Fruit fly (Drosophila melanogaster) whole organism, larva: ENCODE results near the gene Tpst.
A peak's percentile ranks its signal among the peaks of the same experiment; 100 is the strongest.

Source experiments
- noc ChIP-seq: fragments of 200-800 bp; sonication (Bioruptor generic); optimal IDR thresholded peaks from 3 replicates; lab custom pipeline; 2019; ENCODE audit warnings: missing biosample characterization, mild to moderate bottlenecking, missing genetic modification characterization, moderate library complexity

The Tpst gene

DNA sequence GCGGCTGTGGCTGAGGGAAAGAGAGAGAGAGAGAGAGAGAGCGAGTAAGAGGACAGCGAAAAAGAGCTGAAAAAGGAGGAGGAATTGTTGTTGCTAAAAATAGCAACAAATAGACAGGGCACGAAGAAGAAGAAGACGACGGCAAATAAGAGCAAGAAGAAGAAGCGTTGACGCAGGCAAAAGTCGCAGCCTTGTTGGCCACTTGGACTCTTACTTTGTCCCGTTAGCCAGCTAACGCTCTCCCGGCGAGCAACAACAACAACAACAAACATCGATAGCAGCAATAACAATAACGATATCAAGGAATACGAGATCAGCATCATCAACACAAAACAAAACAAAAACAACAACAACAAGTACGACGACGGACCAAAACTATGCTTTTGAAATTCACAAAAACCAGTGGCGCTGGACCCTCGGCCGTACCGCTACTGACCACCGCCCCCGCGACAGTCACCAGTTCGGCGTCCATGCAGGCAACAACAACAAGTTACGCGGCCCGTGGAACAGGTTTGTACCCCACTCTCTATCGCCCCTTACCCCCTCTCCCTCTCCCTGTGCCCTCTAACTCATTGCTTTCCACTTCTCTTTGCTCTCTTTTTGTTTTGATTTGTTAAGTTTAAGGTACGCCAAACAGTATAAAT, 61.6 kb downstream of the Tpst start:
- TF ChIP-seq noc (tag; lab: Kevin White, UChicago): no peak

DNA sequence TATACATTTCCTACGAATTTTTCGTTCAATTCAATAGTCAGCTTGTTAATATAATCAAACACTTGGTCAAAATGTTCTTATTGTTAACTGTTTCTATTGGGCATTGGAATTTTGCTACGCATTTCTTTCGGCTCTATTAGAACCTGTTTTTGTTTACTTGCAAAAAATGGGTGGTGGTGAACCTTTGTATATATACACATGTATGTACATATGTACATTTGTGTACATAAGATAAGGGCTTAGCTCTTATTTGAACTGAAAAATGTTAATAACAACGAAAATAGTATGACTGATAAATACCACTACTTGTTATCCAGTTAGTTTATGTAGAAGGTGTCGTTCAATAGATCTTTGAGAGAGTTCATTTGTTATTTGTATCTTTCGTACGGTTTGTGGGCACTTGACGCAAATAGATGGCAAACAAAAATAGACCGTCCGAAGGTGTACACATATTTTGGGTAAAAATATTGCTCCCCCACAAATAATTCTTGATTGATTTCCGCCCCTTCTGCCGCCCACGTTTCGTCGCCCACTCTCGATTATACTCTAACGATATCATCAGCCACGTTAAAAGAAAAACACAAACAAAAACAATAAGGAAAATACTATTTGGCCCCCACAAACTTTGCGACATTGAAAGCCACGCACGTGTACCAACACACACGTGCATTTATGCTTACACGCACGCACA, 62.4 kb downstream of the Tpst start:
- no peak for TF ChIP-seq noc (tag; lab: Kevin White, UChicago)

DNA sequence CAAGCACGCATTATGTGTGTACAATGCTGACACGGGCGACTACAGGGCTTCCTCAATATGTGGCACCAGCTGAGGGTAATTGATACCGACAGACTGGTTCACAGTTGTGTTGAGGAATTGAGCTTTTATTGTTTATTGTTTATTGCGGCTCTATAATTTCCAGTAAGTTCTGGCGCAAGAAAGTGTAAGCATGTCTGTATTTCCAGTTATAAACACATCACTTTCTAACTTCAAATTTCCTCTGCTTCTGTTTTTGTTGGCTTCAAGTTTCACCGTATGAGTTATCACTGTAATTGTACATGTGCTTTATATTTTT, 62.9 kb downstream of the Tpst start:
- peak; percentile 71 for TF ChIP-seq noc (tag; lab: Kevin White, UChicago)

- no peak for TF ChIP-seq noc (tag; lab: Kevin White, UChicago)
Observed at dm6 chrX:13627855-13628254, 64.2 kb downstream of the Tpst start.

- TF ChIP-seq noc (tag; lab: Kevin White, UChicago): no peak
Observed at dm6 chrX:13629414-13629813, 65.8 kb downstream of the Tpst start.

dm6 chrX:13630290-13630900, 66.8 kb downstream of the Tpst start:
- TF ChIP-seq noc (tag; lab: Kevin White, UChicago): no peak

dm6 chrX:13632606-13633005, 69.0 kb downstream of the Tpst start:
- peak; percentile 12 for TF ChIP-seq noc (tag; lab: Kevin White, UChicago)

- TF ChIP-seq noc (tag; lab: Kevin White, UChicago): no peak
Observed at dm6 chrX:13633298-13633891, 69.8 kb downstream of the Tpst start.

DNA sequence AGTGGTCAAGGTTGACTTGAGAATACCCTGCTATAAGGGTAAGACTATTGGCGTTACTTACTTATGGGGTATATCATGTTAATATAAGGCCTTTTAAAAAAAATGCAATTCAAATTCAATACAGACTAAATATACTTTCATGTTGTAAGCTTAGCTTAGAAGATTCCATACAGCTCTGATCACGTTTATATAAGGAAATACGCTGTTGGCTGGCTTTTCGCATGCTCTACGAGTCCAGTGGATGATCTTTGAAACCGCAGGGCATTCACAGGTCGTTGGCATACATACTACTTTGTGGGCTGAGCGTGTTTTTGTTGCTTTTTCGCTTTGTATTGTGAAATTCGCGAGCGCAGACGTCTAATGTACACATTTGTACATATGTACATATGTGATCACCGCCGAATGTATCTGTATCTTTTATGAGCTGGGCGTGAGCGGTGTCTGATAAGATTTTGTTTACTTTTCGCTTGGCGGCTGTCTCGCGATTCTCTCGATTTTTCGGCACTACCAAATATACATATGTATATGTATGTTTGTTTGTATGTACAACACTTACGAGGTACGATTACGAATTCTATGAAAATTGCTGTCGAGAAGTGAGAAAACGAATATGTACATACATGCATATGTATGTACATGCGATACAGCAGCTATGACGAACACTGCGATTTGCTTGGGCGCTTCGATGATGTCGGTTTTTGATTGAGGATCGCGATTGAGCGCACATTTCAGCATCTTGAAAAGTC, 70.8 kb downstream of the Tpst start:
- TF ChIP-seq noc (tag; lab: Kevin White, UChicago): peak; percentile 91

DNA sequence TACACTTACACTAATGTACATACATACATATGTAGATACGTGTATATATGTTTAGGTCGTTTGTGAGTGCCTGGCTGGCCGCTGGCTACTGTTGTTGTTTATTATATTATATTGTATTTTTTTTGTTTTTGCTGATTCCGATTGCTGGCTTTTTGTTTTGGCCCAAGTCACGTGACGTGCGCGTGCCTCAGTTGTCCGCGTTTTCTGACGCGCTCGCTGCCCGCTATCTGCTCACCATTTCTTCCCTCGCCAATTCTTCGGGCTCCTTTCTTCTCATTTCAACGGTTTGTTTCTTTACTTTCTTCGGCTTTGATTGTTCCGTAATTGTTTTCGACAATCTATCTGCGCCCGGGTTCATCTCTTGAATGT, 71.4 kb downstream of the Tpst start:
- TF ChIP-seq noc (tag; lab: Kevin White, UChicago): no peak

DNA sequence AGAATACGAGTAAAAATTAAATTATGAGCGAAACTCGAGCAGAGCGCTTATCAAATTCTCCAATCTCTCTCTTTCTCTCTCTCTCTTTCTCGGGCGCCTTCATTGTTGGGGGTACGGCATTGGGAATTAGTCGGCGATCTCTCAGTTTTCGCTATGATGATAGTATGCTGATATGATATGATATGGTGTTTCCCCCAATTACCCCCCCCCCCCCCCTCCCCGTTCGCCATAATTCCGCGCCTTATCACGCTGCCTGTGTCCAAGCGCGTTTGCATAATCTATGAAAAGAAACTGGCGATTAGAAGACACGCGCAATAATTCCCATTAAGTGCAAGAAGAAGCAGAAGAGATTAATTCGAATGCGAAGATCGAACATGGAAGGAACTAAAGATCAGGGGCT, 73.2 kb downstream of the Tpst start:
- TF ChIP-seq noc (tag; lab: Kevin White, UChicago): peak; percentile 57

DNA sequence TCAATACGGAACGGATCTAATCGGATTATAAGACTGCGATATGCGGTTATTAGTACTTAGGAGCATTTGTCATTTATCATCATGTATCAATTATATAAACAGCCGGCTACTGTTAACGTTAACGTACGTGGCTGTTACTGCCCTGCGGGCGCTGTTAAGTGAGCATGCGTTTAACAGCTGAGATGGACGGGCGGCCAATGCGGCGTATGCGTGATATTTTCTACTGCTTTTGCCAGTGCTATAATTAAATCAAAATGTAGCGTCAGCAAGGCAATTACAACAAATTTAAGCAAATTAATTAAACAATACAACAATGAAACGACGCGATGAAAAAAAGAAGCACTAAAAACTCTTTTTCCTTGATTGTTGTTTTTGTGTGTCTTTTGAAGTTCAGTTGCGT, 74.0 kb downstream of the Tpst start:
- no peak for TF ChIP-seq noc (tag; lab: Kevin White, UChicago)

DNA sequence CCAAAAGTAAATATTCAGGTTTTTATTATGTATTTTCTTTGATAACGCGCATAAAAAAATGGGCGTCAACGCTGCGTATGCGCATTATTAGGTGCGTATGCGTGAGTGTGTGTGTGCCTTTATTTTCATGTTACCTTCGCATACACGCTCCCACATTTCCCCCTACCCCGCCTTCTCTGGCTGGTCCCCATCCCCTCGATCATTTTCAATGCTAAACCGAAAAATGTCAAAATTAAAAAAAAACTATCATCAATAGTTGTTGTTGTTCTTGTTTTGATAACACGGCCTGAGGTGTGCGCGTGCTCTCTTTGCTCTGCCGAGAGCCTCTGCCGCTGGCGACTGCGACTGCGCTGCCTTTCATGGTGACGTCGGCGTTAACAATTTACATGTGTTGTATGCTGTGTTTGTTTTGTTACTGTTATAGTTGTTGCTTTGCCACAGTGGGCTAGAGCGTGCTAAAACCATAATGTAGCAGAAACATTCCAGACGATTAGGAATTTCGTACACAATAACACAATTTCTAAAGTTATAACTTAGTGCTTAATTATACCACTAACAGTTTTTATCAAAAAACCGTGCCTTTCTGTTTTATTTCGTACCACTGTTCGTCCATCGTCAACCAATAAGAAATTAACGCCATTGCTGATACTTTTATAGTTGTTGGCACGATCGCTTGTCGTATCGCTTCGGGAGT, 76.5 kb downstream of the Tpst start:
- peak; percentile 95 for TF ChIP-seq noc (tag; lab: Kevin White, UChicago)

DNA sequence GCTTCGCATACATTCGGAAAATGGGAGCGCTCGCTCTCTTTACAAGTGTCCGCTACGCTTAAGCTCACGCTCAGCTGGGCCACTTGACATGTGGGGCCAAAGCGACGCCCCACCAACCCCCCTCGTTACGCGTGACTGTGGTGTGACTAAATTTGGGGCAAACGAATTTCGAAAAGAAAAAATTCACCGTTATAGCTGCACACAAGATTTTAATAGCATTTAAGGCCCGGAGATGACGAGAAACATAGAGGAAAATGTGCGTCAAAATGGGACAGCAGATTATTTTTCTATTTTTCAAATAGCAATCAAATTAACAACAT, 77.0 kb downstream of the Tpst start:
- no peak for TF ChIP-seq noc (tag; lab: Kevin White, UChicago)

- TF ChIP-seq noc (tag; lab: Kevin White, UChicago): peak; percentile 93
Observed at dm6 chrX:13641115-13641890, 77.7 kb downstream of the Tpst start.
